Fruit fly (Drosophila melanogaster) whole organism, wandering third instar larva: ENCODE results near the gene CG10375.

ENCODE experiments used
- CG9705 ChIP-seq: fragments of 200-800 bp; sonication (Bioruptor generic); optimal IDR thresholded peaks from 2 replicates; lab custom pipeline; 2018; ENCODE audit warnings: missing biosample characterization, mild to moderate bottlenecking, missing genetic modification characterization
- foxo ChIP-seq, 2 experiments: fragments of 200-800 bp; sonication (Bioruptor generic); optimal IDR thresholded peaks; 2 replicates in 1 of 2; 3 replicates in 1 of 2; lab custom pipeline; 2016 to 2017; ENCODE audit warnings: missing biosample characterization in 2 of 2, missing genetic modification characterization in 2 of 2
- h ChIP-seq: fragments of 200-800 bp; sonication (Bioruptor generic); optimal IDR thresholded peaks from 3 replicates; lab custom pipeline; 2016; ENCODE audit warnings: missing biosample characterization, mild to moderate bottlenecking, missing genetic modification characterization
- jim ChIP-seq: fragments of 175-275, 200-325 bp; sonication (Bioruptor generic); optimal IDR thresholded peaks from 2 replicates; lab custom pipeline; 2016; ENCODE audit warnings: missing biosample characterization, mild to moderate bottlenecking, missing genetic modification characterization
- tai ChIP-seq: sonication (Bioruptor generic); optimal IDR thresholded peaks from 2 replicates; lab custom pipeline; 2016; ENCODE audit warnings: missing biosample characterization, missing genetic modification characterization

- no peak for TF ChIP-seq foxo (GFP tag; optimal IDR thresholded peaks at IDR 0.05; lab: Kevin White, UChicago)
- TF ChIP-seq CG9705 (GFP tag; lab: Kevin White, UChicago): no peak
- no peak for TF ChIP-seq jim
- TF ChIP-seq h (GFP tag; lab: Kevin White, UChicago): no peak
- no peak for TF ChIP-seq tai (GFP tag; lab: Kevin White, UChicago)
Observed at dm6 chr3R:23727657-23728056, 39.9 kb upstream of the CG10375 start.
